Worm (Caenorhabditis elegans) whole organism, L2 larva: ENCODE results near the gene F25G6.9.
A peak's percentile ranks its signal among the peaks of the same experiment; 100 is the strongest.

Experiments
- C34F6.9 ChIP-seq: fragments of 150-350 bp; optimal IDR thresholded peaks from 2 replicates; lab custom pipeline; 2014; ENCODE audit warnings: missing biosample characterization, missing genetic modification characterization
- F13H6.1 ChIP-seq: sonication (generic microtip); optimal IDR thresholded peaks from 2 replicates; lab custom pipeline; 2016; ENCODE audit warnings: missing genetic modification characterization, missing compliant biosample characterization
- R02D3.7 ChIP-seq: fragments of 150-350 bp; optimal IDR thresholded peaks from 2 replicates; lab custom pipeline; 2014; ENCODE audit warnings: missing biosample characterization, missing genetic modification characterization
- Y55F3AM.14 ChIP-seq: fragments of 200-800 bp; sonication (Bioruptor generic); optimal IDR thresholded peaks from 2 replicates; lab custom pipeline; 2018; ENCODE audit warnings: mild to moderate bottlenecking, missing genetic modification characterization, missing compliant biosample characterization
- alr-1 ChIP-seq: fragments of 150-350 bp; optimal IDR thresholded peaks from 2 replicates; lab custom pipeline; 2014; ENCODE audit warnings: missing biosample characterization, missing genetic modification characterization
- aly-2 ChIP-seq: fragments of 150-350 bp; optimal IDR thresholded peaks from 2 replicates; lab custom pipeline; 2014; ENCODE audit warnings: missing biosample characterization, missing genetic modification characterization
- ama-1 ChIP-seq: fragments of 150-350 bp; optimal IDR thresholded peaks from 2 replicates; lab custom pipeline; 2018; ENCODE audit warnings: inconsistent platforms
- blmp-1 ChIP-seq: sonication (generic microtip); optimal IDR thresholded peaks from 2 replicates; lab custom pipeline; 2017; ENCODE audit warnings: missing genetic modification characterization, mild to moderate bottlenecking, missing compliant biosample characterization, antibody characterized with exemption, moderate library complexity; ENCODE audit not compliant: insufficient read depth
- ceh-16 ChIP-seq: fragments of 150-350 bp; optimal IDR thresholded peaks from 2 replicates; lab custom pipeline; 2014; ENCODE audit warnings: missing biosample characterization, missing genetic modification characterization
- ceh-82 ChIP-seq: fragments of 150-350 bp; optimal IDR thresholded peaks from 2 replicates; lab custom pipeline; 2014; ENCODE audit warnings: missing biosample characterization, missing genetic modification characterization
- crh-2 ChIP-seq: sonication (generic microtip); optimal IDR thresholded peaks from 2 replicates; lab custom pipeline; 2017; ENCODE audit warnings: missing biosample characterization, missing genetic modification characterization
- dmd-4 ChIP-seq: sonication (generic microtip); optimal IDR thresholded peaks from 2 replicates; lab custom pipeline; 2017; ENCODE audit warnings: missing biosample characterization, missing genetic modification characterization
- egl-27 ChIP-seq: sonication (generic microtip); optimal IDR thresholded peaks from 3 replicates; lab custom pipeline; 2017; ENCODE audit warnings: missing biosample characterization, missing genetic modification reagents, missing genetic modification characterization
- elt-3 ChIP-seq: sonication (generic microtip); optimal IDR thresholded peaks from 2 replicates; lab custom pipeline; 2017; ENCODE audit warnings: missing biosample characterization, missing genetic modification characterization
- fos-1 ChIP-seq: fragments of 150-350 bp; optimal IDR thresholded peaks from 2 replicates; lab custom pipeline; 2014; ENCODE audit warnings: missing biosample characterization, missing genetic modification characterization
- gmeb-1 ChIP-seq: fragments of 150-350 bp; optimal IDR thresholded peaks from 2 replicates; lab custom pipeline; 2014; ENCODE audit warnings: missing biosample characterization, missing genetic modification characterization
- lin-11 ChIP-seq: fragments of 150-350 bp; sonication (generic microtip); optimal IDR thresholded peaks from 2 replicates; lab custom pipeline; 2014; ENCODE audit warnings: missing biosample characterization, missing genetic modification characterization, inconsistent platforms, mixed read lengths
- lin-13 ChIP-seq: fragments of 150-350 bp; optimal IDR thresholded peaks from 2 replicates; lab custom pipeline; 2014; ENCODE audit warnings: missing biosample characterization, missing genetic modification reagents, missing genetic modification characterization
- lin-39 ChIP-seq: fragments of 150-350 bp; optimal IDR thresholded peaks from 2 replicates; lab custom pipeline; 2014; ENCODE audit warnings: missing biosample characterization, missing genetic modification reagents, missing genetic modification characterization
- lsy-2 ChIP-seq, 2 experiments: fragments of 150-350 bp in 1 of 2; sonication (generic microtip) in 1 of 2; optimal IDR thresholded peaks; 2 replicates each; lab custom pipeline; 2014 to 2017; ENCODE audit warnings: missing biosample characterization in 2 of 2, missing genetic modification characterization in 2 of 2
- mbf-1 ChIP-seq: sonication (generic microtip); optimal IDR thresholded peaks from 2 replicates; lab custom pipeline; 2017; ENCODE audit warnings: missing biosample characterization, missing genetic modification characterization
- nhr-11 ChIP-seq: fragments of 150-350 bp; optimal IDR thresholded peaks from 2 replicates; lab custom pipeline; 2014; ENCODE audit warnings: missing biosample characterization, missing genetic modification characterization
- nhr-21 ChIP-seq: fragments of 150-350 bp; optimal IDR thresholded peaks from 2 replicates; lab custom pipeline; 2014; ENCODE audit warnings: missing biosample characterization, missing genetic modification characterization
- nhr-23 ChIP-seq: fragments of 150-350 bp; optimal IDR thresholded peaks from 2 replicates; lab custom pipeline; 2014; ENCODE audit warnings: missing biosample characterization, missing genetic modification reagents, missing genetic modification characterization
- nhr-25 ChIP-seq: fragments of 150-350 bp; sonication (generic microtip); optimal IDR thresholded peaks from 3 replicates; lab custom pipeline; 2014; ENCODE audit warnings: missing biosample characterization, missing genetic modification characterization
- nhr-6 ChIP-seq: fragments of 150-350 bp; optimal IDR thresholded peaks from 2 replicates; lab custom pipeline; 2014; ENCODE audit warnings: missing biosample characterization, missing genetic modification characterization
- nhr-77 ChIP-seq: fragments of 150-350 bp; optimal IDR thresholded peaks from 2 replicates; lab custom pipeline; 2014; ENCODE audit warnings: missing biosample characterization, missing genetic modification characterization
- peb-1 ChIP-seq: fragments of 150-350 bp; optimal IDR thresholded peaks from 2 replicates; lab custom pipeline; 2014; ENCODE audit warnings: missing biosample characterization, missing genetic modification characterization
- sma-3 ChIP-seq: sonication (generic microtip); optimal IDR thresholded peaks from 2 replicates; lab custom pipeline; 2016; ENCODE audit warnings: missing genetic modification reagents, missing genetic modification characterization, missing compliant biosample characterization
- sma-9 ChIP-seq, 2 experiments: fragments of 150-350 bp in 1 of 2; sonication (generic microtip) in 1 of 2; optimal IDR thresholded peaks; 2 replicates each; lab custom pipeline; 2014 to 2016; ENCODE audit warnings: missing genetic modification characterization in 2 of 2, mild to moderate bottlenecking in 1 of 2, missing biosample characterization in 1 of 2, missing compliant biosample characterization in 1 of 2, missing genetic modification reagents in 1 of 2, moderate library complexity in 1 of 2
- snpc-4 ChIP-seq: fragments of 150-350 bp; optimal IDR thresholded peaks from 2 replicates; lab custom pipeline; 2014; ENCODE audit warnings: missing biosample characterization, missing genetic modification characterization
- unc-39 ChIP-seq: fragments of 150-350 bp; optimal IDR thresholded peaks from 2 replicates; lab custom pipeline; 2014; ENCODE audit warnings: missing biosample characterization, missing genetic modification characterization
- zag-1 ChIP-seq: fragments of 150-350 bp; optimal IDR thresholded peaks from 2 replicates; lab custom pipeline; 2014; ENCODE audit warnings: missing biosample characterization, missing genetic modification characterization
- ztf-1 ChIP-seq: fragments of 200-800 bp; sonication (Bioruptor generic); conservative IDR thresholded peaks from 2 replicates; pipeline ENCODE4 v1.3.6; 2022; ENCODE audit warnings: missing genetic modification characterization, missing compliant biosample characterization
- ztf-11 ChIP-seq: sonication (generic microtip); optimal IDR thresholded peaks from 2 replicates; lab custom pipeline; 2017; ENCODE audit warnings: missing biosample characterization, missing genetic modification characterization
- ztf-4 ChIP-seq: fragments of 150-350 bp; optimal IDR thresholded peaks from 2 replicates; lab custom pipeline; 2014; ENCODE audit warnings: missing biosample characterization, missing genetic modification characterization

F25G6.9 gene

ce11 chrV:8603272-8603671 lies 33.5 kb upstream of the F25G6.9 start, which contains the start of gene F41E6.5:
Gene F41E6.5 (plus strand): TSS chrV:8603480.
- TF ChIP-seq sma-9 (GFP tag; optimal IDR thresholded peaks at IDR 0.05; lab: Kevin White, UChicago) (peak; percentile 47), sma-9 (tag; optimal IDR thresholded peaks at IDR 0.05; lab: Kevin White, UChicago) (no peak), nhr-77 (tag; lab: Kevin White, UChicago) (no peak), sma-3 (no peak), fos-1 (peak; percentile 26), crh-2 (tag; lab: Kevin White, UChicago) (peak; percentile 72), ztf-1 (GFP tag; lab: Robert Waterston, UW) (no peak), nhr-21 (tag; lab: Kevin White, UChicago) (peak; percentile 1)

DNA sequence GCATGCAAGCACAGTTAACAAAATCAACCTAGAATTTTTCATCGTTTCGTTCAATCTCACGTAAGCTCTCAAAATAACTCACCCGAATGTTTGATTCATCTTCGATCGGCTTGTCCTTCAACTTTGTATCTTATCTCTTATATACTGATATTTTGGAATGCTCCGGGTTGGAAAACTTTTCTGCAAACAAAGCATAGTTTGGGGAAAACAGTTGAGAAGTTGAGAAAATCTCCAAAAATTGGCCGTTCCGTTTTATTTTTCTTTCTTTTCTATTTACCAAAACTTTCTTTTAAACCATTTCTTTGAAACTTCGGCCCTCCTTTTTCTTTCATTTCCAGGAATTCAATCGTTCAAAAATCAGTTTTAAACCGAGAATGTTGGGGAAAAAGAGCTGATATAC lies 32.8 kb upstream of the F25G6.9 start, which contains the start of gene F41E6.15:
Gene F41E6.15, minus strand, starts transcription at position 101 of the 400 bp plus-strand sequence.
- TF ChIP-seq nhr-25 (tag; lab: Kevin White, UChicago) (no peak), F13H6.1 (tag; lab: Kevin White, UChicago) (no peak), unc-39 (no peak), ama-1 (lab: Kevin White, UChicago) (no peak), lsy-2 (tag; optimal IDR thresholded peaks at IDR 0.05; lab: Kevin White, UChicago) (no peak), Y55F3AM.14 (no peak), snpc-4 (tag; lab: Kevin White, UChicago) (no peak), ztf-11 (tag; lab: Kevin White, UChicago) (no peak), zag-1 (tag; lab: Kevin White, UChicago) (no peak), C34F6.9 (no peak), R02D3.7 (tag; lab: Kevin White, UChicago) (no peak), gmeb-1 (tag; lab: Kevin White, UChicago) (no peak), dmd-4 (tag; lab: Kevin White, UChicago) (no peak), lin-11 (tag; lab: Kevin White, UChicago) (no peak), nhr-23 (tag; lab: Kevin White, UChicago) (no peak), ceh-82 (tag; lab: Kevin White, UChicago) (no peak), crh-2 (tag; lab: Kevin White, UChicago) (no peak)
- TF ChIP-seq, all 48 proteins: peak for 0

DNA sequence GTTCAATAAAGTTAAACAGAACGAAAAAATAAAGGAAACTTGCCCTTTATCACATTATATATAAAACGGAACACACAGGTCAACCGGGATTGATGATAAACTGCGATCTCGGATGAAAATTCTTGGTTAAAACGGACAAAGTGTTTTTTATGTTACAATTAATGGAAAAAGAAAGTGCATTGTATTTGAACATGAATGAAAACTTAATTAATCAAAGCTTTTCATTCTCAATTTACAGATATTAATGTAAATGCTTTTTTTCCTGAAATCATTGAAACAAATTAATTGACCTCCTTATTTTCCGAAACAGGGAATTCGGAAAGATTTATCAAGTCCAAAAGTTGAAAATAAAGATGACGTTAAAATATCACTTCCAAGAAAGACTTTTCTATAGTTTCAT lies 31.6 kb upstream of the F25G6.9 start, which contains the start of gene F41E6.8:
Gene F41E6.8, minus strand, starts transcription at position 101 of the 400 bp plus-strand sequence.
- no peak for TF ChIP-seq alr-1 (tag; lab: Kevin White, UChicago)
- no peak for TF ChIP-seq ama-1 (lab: Kevin White, UChicago)
- no peak for TF ChIP-seq zag-1 (tag; lab: Kevin White, UChicago)
- no peak for TF ChIP-seq lsy-2 (tag; optimal IDR thresholded peaks at IDR 0.05; lab: Kevin White, UChicago)
- TF ChIP-seq egl-27, result no peak
- no peak for TF ChIP-seq aly-2 (tag; lab: Kevin White, UChicago)
- no peak for TF ChIP-seq ztf-1 (GFP tag; lab: Robert Waterston, UW)
- no peak for TF ChIP-seq nhr-11 (tag; lab: Kevin White, UChicago)
- TF ChIP-seq ceh-16, result no peak
- TF ChIP-seq mbf-1, result no peak

DNA sequence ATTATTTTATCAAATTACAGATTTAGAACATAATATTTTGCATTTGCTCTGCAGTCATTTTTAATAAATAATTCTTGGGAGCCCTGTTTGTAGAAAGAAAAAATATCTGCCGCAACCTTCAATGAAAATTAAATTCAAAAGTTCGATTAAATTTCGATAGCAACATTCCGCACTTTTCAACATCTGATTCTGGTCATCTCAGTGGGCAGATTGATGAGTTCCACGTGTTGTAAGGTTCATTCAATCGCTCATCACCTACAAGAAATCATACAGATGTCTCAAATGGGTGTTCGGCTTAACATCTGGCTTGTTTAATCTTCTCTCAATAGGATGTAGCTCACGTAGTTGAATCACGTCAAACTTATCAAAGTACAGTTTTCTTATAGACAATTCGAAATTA lies 30.2 kb upstream of the F25G6.9 start:
- TF ChIP-seq nhr-21 (tag; lab: Kevin White, UChicago) (no peak), zag-1 (tag; lab: Kevin White, UChicago) (no peak), nhr-11 (tag; lab: Kevin White, UChicago) (no peak), egl-27 (no peak), sma-3 (no peak), nhr-6 (tag; lab: Kevin White, UChicago) (no peak), F13H6.1 (tag; lab: Kevin White, UChicago) (no peak), nhr-77 (tag; lab: Kevin White, UChicago) (no peak), lsy-2 (tag; optimal IDR thresholded peaks at IDR 0.05; lab: Kevin White, UChicago) (no peak), blmp-1 (tag; lab: Kevin White, UChicago) (no peak), snpc-4 (tag; lab: Kevin White, UChicago) (no peak), ztf-4 (tag; lab: Kevin White, UChicago) (no peak), lin-13 (GFP tag; lab: Kevin White, UChicago) (no peak), peb-1 (tag; lab: Kevin White, UChicago) (no peak), lin-39 (tag; lab: Kevin White, UChicago) (no peak), elt-3 (no peak)
